Worm (Caenorhabditis elegans) whole organism, L4 larva: ENCODE results near the gene B0228.8.

Source experiments
- daf-19 ChIP-seq: fragments of 200-800 bp; sonication (Bioruptor generic); conservative IDR thresholded peaks from 2 replicates; pipeline ENCODE4 v1.3.6; 2022; ENCODE audit warnings: missing genetic modification characterization, missing compliant biosample characterization
- fos-1 ChIP-seq: fragments of 150-350 bp; optimal IDR thresholded peaks from 2 replicates; lab custom pipeline; 2014; ENCODE audit warnings: missing biosample characterization, missing genetic modification characterization
- nhr-237 ChIP-seq: sonication (generic microtip); optimal IDR thresholded peaks from 2 replicates; lab custom pipeline; 2017; ENCODE audit warnings: missing biosample characterization, missing genetic modification characterization
- set-16 ChIP-seq: fragments of 200-800 bp; sonication (Bioruptor generic); IDR thresholded peaks from 2 replicates; pipeline ENCODE4 v1.3.6; 2022; ENCODE audit warnings: missing genetic modification reagents, missing genetic modification characterization, missing compliant biosample characterization

DNA sequence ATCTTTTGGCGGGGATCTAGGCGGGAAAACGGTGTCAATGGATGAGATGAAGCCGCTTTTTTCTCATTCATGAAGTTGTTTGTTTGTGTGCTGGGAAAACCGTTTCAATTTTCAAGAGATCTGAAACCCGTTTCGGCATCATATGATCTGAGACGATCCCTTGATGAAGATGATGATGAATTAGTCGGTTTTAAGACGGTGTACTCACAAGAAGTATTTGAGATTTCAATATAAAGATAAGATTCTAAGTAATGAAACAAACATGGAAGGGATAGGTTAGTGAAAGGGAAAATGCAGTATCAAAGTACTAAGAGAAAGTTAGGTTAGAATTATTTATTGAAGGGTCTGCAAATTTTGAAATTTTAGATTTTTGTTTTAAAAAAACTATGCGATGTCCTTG lies 46.8 kb upstream of the B0228.8 start:
- TF ChIP-seq daf-19: no peak
- TF ChIP-seq set-16 (GFP tag; lab: Robert Waterston, UW): no peak
- no peak for TF ChIP-seq fos-1 (tag; lab: Kevin White, UChicago)
- TF ChIP-seq nhr-237 (tag; lab: Kevin White, UChicago): no peak
